Worm (Caenorhabditis elegans) whole organism, L4 larva: Measurements from ENCODE around the gene K06A9.1.

Experiments
- F37D6.2 ChIP-seq: sonication (generic microtip); optimal IDR thresholded peaks from 2 replicates; lab custom pipeline; 2016; ENCODE audit warnings: mild to moderate bottlenecking, missing genetic modification characterization, missing compliant biosample characterization
- ZK337.2 ChIP-seq: fragments of 200-800 bp; sonication (Bioruptor generic); IDR thresholded peaks from 2 replicates; pipeline ENCODE4 v1.3.6; 2022; ENCODE audit warnings: missing genetic modification reagents, missing genetic modification characterization, missing compliant biosample characterization
- ceh-82 ChIP-seq: sonication (generic microtip); optimal IDR thresholded peaks from 2 replicates; lab custom pipeline; 2017; ENCODE audit warnings: missing biosample characterization, missing genetic modification characterization
- egl-27 ChIP-seq: sonication (generic microtip); optimal IDR thresholded peaks from 3 replicates; lab custom pipeline; 2017; ENCODE audit warnings: missing biosample characterization, missing genetic modification reagents, missing genetic modification characterization
- fkh-10 ChIP-seq: fragments of 150-350 bp; optimal IDR thresholded peaks from 2 replicates; lab custom pipeline; 2014; ENCODE audit warnings: missing biosample characterization, missing genetic modification reagents, missing genetic modification characterization
- hif-1 ChIP-seq, 2 experiments: sonication (generic microtip); optimal IDR thresholded peaks; 2 replicates each; lab custom pipeline; 2016 to 2017; ENCODE audit warnings: missing compliant biosample characterization in 2 of 2, missing genetic modification characterization in 2 of 2, missing genetic modification reagents in 2 of 2, missing genotype in 2 of 2, mild to moderate bottlenecking in 1 of 2
- lin-38 ChIP-seq: fragments of 200-800 bp; sonication (Bioruptor generic); IDR thresholded peaks from 2 replicates; pipeline ENCODE4 v1.3.6; 2022; ENCODE audit warnings: missing genetic modification reagents, missing genetic modification characterization, missing compliant biosample characterization
- lir-3 ChIP-seq: sonication (generic microtip); optimal IDR thresholded peaks from 2 replicates; lab custom pipeline; 2016; ENCODE audit warnings: mild to moderate bottlenecking, missing genetic modification characterization, missing compliant biosample characterization
- nhr-102 ChIP-seq: sonication (generic microtip); optimal IDR thresholded peaks from 2 replicates; lab custom pipeline; 2016; ENCODE audit warnings: mild to moderate bottlenecking, missing genetic modification characterization, moderate library complexity, missing compliant biosample characterization
- pha-4 ChIP-seq, 2 experiments: fragments of 150-350 bp in 1 of 2; fragments of 200-800 bp in 1 of 2; sonication (Bioruptor generic) in 1 of 2; IDR thresholded peaks in 1 of 2; optimal IDR thresholded peaks in 1 of 2; 2 replicates each; pipeline versions ENCODE4 v1.3.6 to Lab custom; 2014 to 2022; ENCODE audit warnings: missing genetic modification characterization in 2 of 2, missing genetic modification reagents in 2 of 2, missing biosample characterization in 1 of 2, missing compliant biosample characterization in 1 of 2
- pqm-1 ChIP-seq: sonication (generic microtip); optimal IDR thresholded peaks from 2 replicates; lab custom pipeline; 2017; ENCODE audit warnings: missing biosample characterization, missing genetic modification characterization
- unc-62 ChIP-seq, 3 experiments: fragments of 150-350 bp in 1 of 3; sonication (generic microtip); optimal IDR thresholded peaks in 2 of 3; peaks in 1 of 3; 1 replicate in 1 of 3; 2 replicates in 2 of 3; lab custom pipeline; 2014 to 2017; ENCODE audit warnings: missing biosample characterization in 3 of 3, missing genetic modification characterization in 3 of 3, missing genetic modification reagents in 3 of 3, missing genotype in 1 of 3
- ztf-7 ChIP-seq: fragments of 150-350 bp; optimal IDR thresholded peaks from 2 replicates; lab custom pipeline; 2014; ENCODE audit warnings: missing biosample characterization, missing genetic modification characterization

DNA sequence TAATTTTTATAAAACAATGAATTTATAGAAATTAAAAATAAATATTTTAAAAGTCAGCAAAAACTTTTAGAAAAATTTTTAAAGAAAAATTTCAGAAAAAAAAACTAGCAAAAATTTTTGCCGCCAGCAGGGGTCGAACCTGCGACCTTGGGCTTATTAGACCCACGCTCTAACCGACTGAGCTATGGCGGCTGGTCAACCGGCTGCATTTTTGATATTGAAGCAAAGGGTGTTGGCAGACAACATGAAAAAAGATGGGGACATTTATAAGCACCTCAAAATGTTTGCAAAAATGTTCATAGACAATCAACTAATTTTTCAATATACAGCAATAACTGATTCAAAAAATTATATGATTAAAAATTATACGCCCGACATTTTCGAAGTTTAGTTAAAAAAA lies 42.7 kb downstream of the K06A9.1 start:
- TF ChIP-seq lin-38 (peak; percentile 17; the same call in 1 of the 2 replicates), hif-1 (tag; optimal IDR thresholded peaks at IDR 0.05; lab: Kevin White, UChicago) (no peak), ztf-7 (no peak), ceh-82 (tag; lab: Kevin White, UChicago) (no peak), pqm-1 (tag; lab: Kevin White, UChicago) (no peak), egl-27 (tag; lab: Kevin White, UChicago) (no peak), nhr-102 (tag; lab: Kevin White, UChicago) (no peak), fkh-10 (GFP tag; lab: Kevin White, UChicago) (no peak), unc-62 (GFP tag; optimal IDR thresholded peaks at IDR 0.05 in 1 of 2; lab: Kevin White, UChicago) (no peak), unc-62 (tag; optimal IDR thresholded peaks at IDR 0.05; lab: Kevin White, UChicago) (no peak), F37D6.2 (tag; lab: Kevin White, UChicago) (no peak), lir-3 (no peak), ZK337.2 (GFP tag; lab: Robert Waterston, UW) (no peak), pha-4 (GFP tag; IDR thresholded peaks at IDR 0.05; lab: Robert Waterston, UW) (peak; percentile 42; the same call in 1 of the 2 replicates), pha-4 (tag; optimal IDR thresholded peaks at IDR 0.05; lab: Kevin White, UChicago) (no peak)
